Worm (Caenorhabditis elegans) whole organism, L4/young adult: ENCODE results near the gene C27A7.6.

Source experiments
- W03F9.2 ChIP-seq: fragments of 150-350 bp; optimal IDR thresholded peaks from 2 replicates; lab custom pipeline; 2014; ENCODE audit warnings: missing biosample characterization, missing genetic modification characterization
- him-1 ChIP-seq: sonication (generic microtip); optimal IDR thresholded peaks from 2 replicates; lab custom pipeline; 2016; ENCODE audit warnings: missing genotype, missing genetic modification reagents, missing genetic modification characterization, missing compliant biosample characterization

DNA sequence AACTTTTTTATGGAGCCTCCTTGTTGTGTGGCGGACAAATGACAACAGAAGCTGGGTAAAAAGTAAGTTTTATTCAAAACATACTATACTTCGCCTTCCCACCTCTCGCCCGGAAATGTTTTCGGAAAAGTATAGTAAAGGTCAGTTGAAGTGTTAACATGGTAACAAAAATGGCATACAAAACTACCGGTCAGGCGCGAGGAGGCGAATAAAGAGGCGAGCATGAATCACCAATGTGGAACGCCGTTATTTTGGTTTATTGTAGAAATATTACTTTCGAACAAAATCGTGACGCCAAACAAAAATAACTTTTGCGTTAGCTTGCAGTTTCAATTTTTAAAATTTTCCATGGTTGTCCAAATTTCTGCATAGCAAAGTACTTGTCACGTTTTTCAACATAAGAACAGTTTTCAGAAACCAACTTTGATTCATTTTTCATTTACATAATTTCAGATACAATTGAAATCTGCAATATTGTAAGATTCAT lies 13.0 kb downstream of the C27A7.6 start, which contains the start of gene C13C4.8:
- TF ChIP-seq W03F9.2 (tag; lab: Kevin White, UChicago) (no peak), him-1 (tag; lab: Kevin White, UChicago) (no peak)
